Worm (Caenorhabditis elegans): ENCODE results near the gene ttll-12.
A peak's percentile ranks its signal among the peaks of the same experiment; 100 is the strongest.

The ttll-12 gene

DNA sequence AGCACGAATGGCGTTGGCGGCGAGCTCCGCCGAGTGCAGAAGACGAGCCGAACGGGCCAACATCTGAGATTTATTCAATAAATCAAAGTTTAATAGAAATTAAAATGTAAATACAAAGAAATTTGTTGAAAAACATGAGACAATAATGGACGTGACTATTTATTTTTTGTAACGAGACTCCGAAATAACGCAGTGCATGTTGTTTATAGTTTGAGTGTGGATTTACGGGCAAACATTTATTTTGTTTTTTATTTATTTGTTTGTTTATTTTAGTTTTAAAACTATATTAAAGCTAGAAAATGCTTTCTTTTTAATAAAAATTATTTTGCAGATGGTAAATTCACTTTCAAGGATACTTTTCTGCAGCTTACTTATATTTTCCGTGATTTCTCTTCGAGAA, 13.9 kb downstream of the ttll-12 start, which contains the start of the genes sdhb-1 and cup-15 (continued):
- TF ChIP-seq set-16 (GFP tag; IDR thresholded peaks at IDR 0.05) (no peak), lin-1 (GFP tag; IDR thresholded peaks at IDR 0.05) (no peak), D1046.2 (GFP tag; IDR thresholded peaks at IDR 0.05) (no peak), rbr-2 (tag; optimal IDR thresholded peaks at IDR 0.05) (no peak), nhr-48 (tag; optimal IDR thresholded peaks at IDR 0.05) (no peak), nhr-237 (tag; optimal IDR thresholded peaks at IDR 0.05) (no peak), aha-1 (tag) (no peak), pqm-1 (tag; optimal IDR thresholded peaks at IDR 0.05) (no peak), mxl-2 (GFP tag; conservative IDR thresholded peaks at IDR 0.05) (no peak), madf-5 (GFP tag; IDR thresholded peaks at IDR 0.05) (no peak), dmd-6 (GFP tag; IDR thresholded peaks at IDR 0.05) (no peak), pha-4 (GFP tag; IDR thresholded peaks at IDR 0.05) (no peak), pha-4 (tag; optimal IDR thresholded peaks at IDR 0.05) (no peak), ceh-32 (tag; optimal IDR thresholded peaks at IDR 0.05; ENCODE audit: poor library complexity) (no peak), zfp-2 (tag; optimal IDR thresholded peaks at IDR 0.05) (no peak), lsy-2 (tag; optimal IDR thresholded peaks at IDR 0.05) (peak in 1 of 2 experiments; percentile 41), nhr-10 (tag; optimal IDR thresholded peaks at IDR 0.05) (no peak), dpl-1 (GFP tag; optimal IDR thresholded peaks at IDR 0.05) (no peak), mes-2 (tag; optimal IDR thresholded peaks at IDR 0.05; ENCODE audit: poor library complexity, severe bottlenecking) (no peak), ceh-44 (GFP tag; IDR thresholded peaks at IDR 0.05) (no peak), F44E2.7 (GFP tag; IDR thresholded peaks at IDR 0.05) (no peak), ceh-20 (GFP tag; IDR thresholded peaks at IDR 0.05) (no peak), spr-1 (tag; optimal IDR thresholded peaks at IDR 0.05) (no peak), nhr-102 (tag; optimal IDR thresholded peaks at IDR 0.05) (no peak), cey-2 (tag; optimal IDR thresholded peaks at IDR 0.05; ENCODE audit: borderline replicate concordance, insufficient read depth) (no peak), hlh-30 (tag; optimal IDR thresholded peaks at IDR 0.05; ENCODE audit: insufficient read depth) (peak; percentile 25), lir-3 (tag; optimal IDR thresholded peaks at IDR 0.05) (no peak), lin-15B (tag; optimal IDR thresholded peaks at IDR 0.05) (no peak), lin-39 (tag; optimal IDR thresholded peaks at IDR 0.05) (no peak), ceh-82 (tag; optimal IDR thresholded peaks at IDR 0.05) (no peak), vab-7 (GFP tag; IDR thresholded peaks at IDR 0.05) (no peak), daf-16 (GFP tag; optimal IDR thresholded peaks at IDR 0.05) (no peak), daf-16 (tag; optimal IDR thresholded peaks at IDR 0.05) (peak; percentile 27), F26F4.8 (GFP tag; conservative IDR thresholded peaks at IDR 0.05) (no peak), zag-1 (tag; optimal IDR thresholded peaks at IDR 0.05) (no peak), nhr-77 (tag; optimal IDR thresholded peaks at IDR 0.05) (peak; percentile 3), hif-1 (tag; optimal IDR thresholded peaks at IDR 0.05) (peak in 1 of 2 experiments; percentile 88), F49E8.2 (tag; optimal IDR thresholded peaks at IDR 0.05; ENCODE audit: borderline replicate concordance) (no peak), egl-27 (tag; optimal IDR thresholded peaks at IDR 0.05) (no peak), daf-8 (GFP tag; IDR thresholded peaks at IDR 0.05) (no peak), mep-1 (tag; optimal IDR thresholded peaks at IDR 0.05) (no peak), dmd-9 (GFP tag; IDR thresholded peaks at IDR 0.05) (no peak), tra-1 (GFP tag; IDR thresholded peaks at IDR 0.05) (no peak), skn-1 (tag; optimal IDR thresholded peaks at IDR 0.05) (no peak), F10B5.3 (tag; optimal IDR thresholded peaks at IDR 0.05) (no peak), ZK546.5 (tag; optimal IDR thresholded peaks at IDR 0.05) (no peak), ztf-11 (tag; optimal IDR thresholded peaks at IDR 0.05) (no peak), ama-1 (optimal IDR thresholded peaks at IDR 0.05) (no peak), T20F7.1 (GFP tag; optimal IDR thresholded peaks at IDR 0.05) (peak; percentile 91), snpc-1.2 (GFP tag; IDR thresholded peaks at IDR 0.05) (no peak), ztf-7 (tag; optimal IDR thresholded peaks at IDR 0.05) (no peak)

Data from whole organism, L4 larva.